Fruit fly (Drosophila melanogaster) whole organism, embryonic: Measurements from ENCODE around the gene Ing5.

Source experiments
- Abd-B ChIP-seq: fragments of 200-800 bp; sonication (Bioruptor generic); optimal IDR thresholded peaks from 2 replicates; lab custom pipeline; 2018; ENCODE audit warnings: missing biosample characterization, mild to moderate bottlenecking, missing genetic modification characterization, moderate library complexity
- B-H2 ChIP-seq: fragments of 200-800 bp; sonication (Bioruptor generic); optimal IDR thresholded peaks from 2 replicates; lab custom pipeline; 2018; ENCODE audit warnings: missing biosample characterization, mild to moderate bottlenecking, missing genetic modification characterization
- BtbVII ChIP-seq: fragments of 200-800 bp; sonication (Bioruptor generic); optimal IDR thresholded peaks from 3 replicates; lab custom pipeline; 2017; ENCODE audit warnings: missing biosample characterization, mild to moderate bottlenecking, missing genetic modification characterization
- CG10147 ChIP-seq: fragments of 200-800 bp; sonication (Bioruptor generic); optimal IDR thresholded peaks from 2 replicates; lab custom pipeline; 2019; ENCODE audit warnings: missing biosample characterization, mild to moderate bottlenecking, missing genetic modification characterization, moderate library complexity
- CG10209 ChIP-seq: fragments of 200-800 bp; sonication (Bioruptor generic); optimal IDR thresholded peaks from 3 replicates; lab custom pipeline; 2017; ENCODE audit warnings: missing biosample characterization, mild to moderate bottlenecking, missing genetic modification characterization, missing genetic modification reagents
- CG10979 ChIP-seq: fragments of 200-800 bp; sonication (Bioruptor generic); optimal IDR thresholded peaks from 2 replicates; lab custom pipeline; 2018; ENCODE audit warnings: missing biosample characterization, mild to moderate bottlenecking, missing genetic modification characterization, moderate library complexity
- CG1233 ChIP-seq: fragments of 200-800 bp; sonication (Bioruptor generic); optimal IDR thresholded peaks from 4 replicates; lab custom pipeline; 2018; ENCODE audit warnings: missing biosample characterization, mild to moderate bottlenecking, missing genetic modification characterization
- CG13775 ChIP-seq: fragments of 200-800 bp; sonication (Bioruptor generic); optimal IDR thresholded peaks from 3 replicates; lab custom pipeline; 2017; ENCODE audit warnings: missing biosample characterization, mild to moderate bottlenecking, missing genetic modification characterization
- CG14860 ChIP-seq: fragments of 200-800 bp; sonication (Bioruptor generic); IDR thresholded peaks from 3 replicates; pipeline ENCODE4 v1.3.6; 2022; ENCODE audit warnings: missing biosample characterization, missing genetic modification characterization; ENCODE audit not compliant: partially characterized antibody
- CG1602 ChIP-seq: fragments of 200-800 bp; sonication (Bioruptor generic); optimal IDR thresholded peaks from 3 replicates; lab custom pipeline; 2016; ENCODE audit warnings: missing biosample characterization, missing genetic modification characterization
- CG17361 ChIP-seq: fragments of 200-800 bp; sonication (Bioruptor generic); IDR thresholded peaks from 3 replicates; pipeline ENCODE4 v1.3.6; 2022; ENCODE audit warnings: missing biosample characterization, missing genetic modification characterization
- CG2199 ChIP-seq: fragments of 200-800 bp; sonication (Bioruptor generic); IDR thresholded peaks from 3 replicates; pipeline ENCODE4 v1.3.6; 2022; ENCODE audit warnings: missing biosample characterization, missing genetic modification characterization
- CG2875 ChIP-seq: fragments of 200-800 bp; sonication (Bioruptor generic); optimal IDR thresholded peaks from 2 replicates; lab custom pipeline; 2017; ENCODE audit warnings: missing biosample characterization, mild to moderate bottlenecking, missing genetic modification characterization, missing genetic modification reagents
- CG32767 ChIP-seq: fragments of 200-800 bp; sonication (Bioruptor generic); IDR thresholded peaks from 2 replicates; pipeline ENCODE4 v1.3.6; 2022; ENCODE audit warnings: missing biosample characterization, missing genetic modification characterization
- CG32772 ChIP-seq: fragments of 200-800 bp; sonication (Bioruptor generic); IDR thresholded peaks from 2 replicates; pipeline ENCODE4 v1.3.6; 2022; ENCODE audit warnings: missing biosample characterization, missing genetic modification characterization
- CG6854 ChIP-seq: fragments of 200-800 bp; sonication (Bioruptor generic); optimal IDR thresholded peaks from 3 replicates; lab custom pipeline; 2017; ENCODE audit warnings: missing biosample characterization, mild to moderate bottlenecking, missing genetic modification characterization
- CG7271 ChIP-seq: fragments of 200-800 bp; sonication (Bioruptor generic); optimal IDR thresholded peaks from 2 replicates; lab custom pipeline; 2018; ENCODE audit warnings: missing biosample characterization, mild to moderate bottlenecking, missing genetic modification characterization, moderate library complexity
- CG7357 ChIP-seq: fragments of 200-800 bp; sonication (Bioruptor generic); IDR thresholded peaks from 3 replicates; pipeline ENCODE4 v1.3.6; 2022; ENCODE audit warnings: missing biosample characterization, missing genetic modification characterization
- CG7556 ChIP-seq: fragments of 200-800 bp; sonication (Bioruptor generic); optimal IDR thresholded peaks from 2 replicates; lab custom pipeline; 2017; ENCODE audit warnings: missing biosample characterization, mild to moderate bottlenecking, missing genetic modification characterization
- CG7987 ChIP-seq: fragments of 200-800 bp; sonication (Bioruptor generic); optimal IDR thresholded peaks from 2 replicates; lab custom pipeline; 2018; ENCODE audit warnings: missing biosample characterization, mild to moderate bottlenecking, missing genetic modification characterization, moderate library complexity
- CG8281 ChIP-seq: fragments of 200-800 bp; sonication (Bioruptor generic); optimal IDR thresholded peaks from 2 replicates; lab custom pipeline; 2018; ENCODE audit warnings: missing biosample characterization, mild to moderate bottlenecking, missing genetic modification characterization, moderate library complexity
- CG8290 ChIP-seq, 3 experiments: fragments of 200-800 bp; sonication (Bioruptor generic); optimal IDR thresholded peaks; 2 replicates each; lab custom pipeline; 2016 to 2019; ENCODE audit warnings: missing biosample characterization in 3 of 3, missing genetic modification characterization in 3 of 3, mild to moderate bottlenecking in 2 of 3, moderate library complexity in 1 of 3
- Dp ChIP-seq: fragments of 200-800 bp; sonication (Bioruptor generic); optimal IDR thresholded peaks from 2 replicates; lab custom pipeline; 2018; ENCODE audit warnings: missing biosample characterization, mild to moderate bottlenecking, missing genetic modification characterization, moderate library complexity
- Ets65A ChIP-seq: fragments of 200-800 bp; sonication (Bioruptor generic); peaks from one replicate; lab custom pipeline; 2016; ENCODE audit warnings: missing biosample characterization, missing genetic modification characterization
- Fer2 ChIP-seq: fragments of 200-800 bp; sonication (Bioruptor generic); optimal IDR thresholded peaks from 2 replicates; lab custom pipeline; 2018; ENCODE audit warnings: missing biosample characterization, mild to moderate bottlenecking, missing genetic modification characterization, moderate library complexity
- Gsc ChIP-seq: fragments of 200-800 bp; sonication (Bioruptor generic); IDR thresholded peaks from 2 replicates; pipeline ENCODE4 v1.3.6; 2022; ENCODE audit warnings: missing biosample characterization, missing genetic modification characterization
- HmgZ ChIP-seq: fragments of 200-800 bp; sonication (Bioruptor generic); optimal IDR thresholded peaks from 2 replicates; lab custom pipeline; 2018; ENCODE audit warnings: missing biosample characterization, mild to moderate bottlenecking, missing genetic modification characterization
- Hr78 ChIP-seq, 2 experiments: fragments of 200-800 bp in 1 of 2; fragments of >200 bp in 1 of 2; sonication (Bioruptor generic) in 1 of 2; optimal IDR thresholded peaks; 2 replicates each; lab custom pipeline; 2017 to 2019; ENCODE audit warnings: missing biosample characterization in 2 of 2, missing genetic modification characterization in 2 of 2, mild to moderate bottlenecking in 1 of 2, moderate library complexity in 1 of 2
- Kr ChIP-seq: fragments of 200-800 bp; sonication (Bioruptor generic); optimal IDR thresholded peaks from 2 replicates; lab custom pipeline; 2017; ENCODE audit warnings: missing biosample characterization, mild to moderate bottlenecking, missing genetic modification characterization
- Lhr ChIP-seq: fragments of 200-800 bp; sonication (Bioruptor generic); optimal IDR thresholded peaks from 3 replicates; lab custom pipeline; 2017; ENCODE audit warnings: mild to moderate bottlenecking, missing biosample characterization, missing genetic modification reagents, missing genetic modification characterization
- Myb ChIP-seq: fragments of 200-800 bp; sonication (Bioruptor generic); optimal IDR thresholded peaks from 2 replicates; lab custom pipeline; 2016; ENCODE audit warnings: missing biosample characterization, missing genetic modification characterization
- Optix ChIP-seq: fragments of 200-800 bp; sonication (Bioruptor generic); IDR thresholded peaks from 3 replicates; pipeline ENCODE4 v1.3.6; 2022; ENCODE audit warnings: missing biosample characterization, missing genetic modification characterization
- Scr ChIP-seq: fragments of 200-800 bp; sonication (Bioruptor generic); IDR thresholded peaks from 2 replicates; pipeline ENCODE4 v1.3.6; 2022; ENCODE audit warnings: missing biosample characterization, missing genetic modification characterization; ENCODE audit not compliant: partially characterized antibody
- Side ChIP-seq: fragments of 200-800 bp; sonication (Bioruptor generic); optimal IDR thresholded peaks from 2 replicates; lab custom pipeline; 2016; ENCODE audit warnings: missing biosample characterization, missing genetic modification characterization
- Usf ChIP-seq: fragments of 200-800 bp; sonication (Bioruptor generic); optimal IDR thresholded peaks from 2 replicates; lab custom pipeline; 2017; ENCODE audit warnings: missing genotype, missing biosample characterization, missing genetic modification characterization
- ap ChIP-seq: fragments of 200-800 bp; sonication (Bioruptor generic); IDR thresholded peaks from 2 replicates; pipeline ENCODE4 v1.3.6; 2022; ENCODE audit warnings: missing biosample characterization, missing genetic modification characterization
- bbx ChIP-seq: fragments of 200-800 bp; sonication (Bioruptor generic); IDR thresholded peaks from 2 replicates; pipeline ENCODE4 v1.3.6; 2022; ENCODE audit warnings: missing biosample characterization, missing genetic modification characterization; ENCODE audit not compliant: partially characterized antibody
- br ChIP-seq: fragments of >200 bp; optimal IDR thresholded peaks from 2 replicates; lab custom pipeline; 2017
- dati ChIP-seq: fragments of 200-800 bp; sonication (Bioruptor generic); IDR thresholded peaks from 2 replicates; pipeline ENCODE4 v1.3.6; 2022; ENCODE audit warnings: missing biosample characterization, missing genetic modification characterization
- dpn ChIP-seq, 2 experiments: fragments of 200-800 bp; sonication (Bioruptor generic); optimal IDR thresholded peaks; 3 replicates each; lab custom pipeline; 2016; ENCODE audit warnings: missing biosample characterization in 2 of 2, missing genetic modification characterization in 2 of 2
- fd3F ChIP-seq: fragments of 200-800 bp; sonication (Bioruptor generic); optimal IDR thresholded peaks from 2 replicates; lab custom pipeline; 2018; ENCODE audit warnings: missing biosample characterization, mild to moderate bottlenecking, missing genetic modification characterization, moderate library complexity
- gem ChIP-seq: fragments of 200-800 bp; sonication (Bioruptor generic); optimal IDR thresholded peaks from 2 replicates; lab custom pipeline; 2019; ENCODE audit warnings: missing biosample characterization, mild to moderate bottlenecking, missing genetic modification characterization, moderate library complexity
- hb ChIP-seq: fragments of 200-800 bp; sonication (Bioruptor generic); IDR thresholded peaks from 3 replicates; pipeline ENCODE4 v1.3.6; 2022; ENCODE audit warnings: missing biosample characterization, missing genetic modification characterization; ENCODE audit not compliant: partially characterized antibody
- hbn ChIP-seq: fragments of 200-800 bp; sonication (Bioruptor generic); IDR thresholded peaks from 2 replicates; pipeline ENCODE4 v1.3.6; 2022; ENCODE audit warnings: missing biosample characterization, missing genetic modification characterization; ENCODE audit not compliant: partially characterized antibody
- jumu ChIP-seq: fragments of 200-800 bp; sonication (Bioruptor generic); optimal IDR thresholded peaks from 3 replicates; lab custom pipeline; 2016; ENCODE audit warnings: missing biosample characterization, missing genetic modification characterization
- lov ChIP-seq, 2 experiments: fragments of 200-800 bp in 1 of 2; fragments of >200 bp in 1 of 2; sonication (Bioruptor generic) in 1 of 2; IDR thresholded peaks in 1 of 2; optimal IDR thresholded peaks in 1 of 2; 2 replicates in 1 of 2; 3 replicates in 1 of 2; pipeline versions ENCODE4 v1.3.6 to Lab custom; 2017 to 2022; ENCODE audit warnings: missing biosample characterization in 1 of 2, missing genetic modification characterization in 1 of 2
- ranshi ChIP-seq: fragments of 200-800 bp; sonication (Bioruptor generic); IDR thresholded peaks from 2 replicates; pipeline ENCODE4 v1.3.6; 2022; ENCODE audit warnings: missing biosample characterization, missing genetic modification characterization
- sug ChIP-seq: fragments of 200-800 bp; optimal IDR thresholded peaks from 2 replicates; lab custom pipeline; 2019; ENCODE audit warnings: missing biosample characterization, mild to moderate bottlenecking, missing genetic modification characterization, moderate library complexity
- tup ChIP-seq: fragments of 200-800 bp; sonication (Bioruptor generic); optimal IDR thresholded peaks from 2 replicates; lab custom pipeline; 2016; ENCODE audit warnings: missing biosample characterization, mild to moderate bottlenecking, missing genetic modification characterization, moderate library complexity

Gene Ing5

DNA sequence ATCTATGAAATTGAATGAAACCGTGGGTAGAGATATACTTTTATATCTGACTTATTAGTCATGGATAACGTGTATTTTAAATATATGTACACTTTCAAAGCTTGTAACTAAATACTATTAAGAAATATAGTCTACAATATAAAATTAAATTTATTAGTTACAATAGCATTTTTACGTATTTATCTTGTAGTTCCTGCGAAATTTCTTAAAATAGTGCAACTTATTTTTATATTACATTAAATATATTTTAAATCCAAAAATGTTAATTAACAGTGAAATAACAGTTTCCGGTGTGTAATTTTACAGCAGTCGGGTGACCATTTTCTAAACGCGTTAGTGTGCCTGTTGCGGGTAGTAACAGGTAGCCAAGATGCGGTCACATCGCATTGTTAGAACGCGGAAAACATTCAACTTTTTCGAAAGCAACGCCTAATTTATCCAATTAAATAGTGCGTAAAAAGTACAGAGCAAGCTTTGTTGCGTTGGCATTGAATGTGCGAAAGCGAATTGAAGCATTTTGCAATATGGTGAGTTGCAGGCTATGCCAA is 11.6 kb upstream of the Ing5 start, which contains the start of the genes CG10859 and CG7110 (continued):
- TF ChIP-seq sug (peak; percentile 48), CG10147 (peak; percentile 37), Myb (peak; percentile 29), jumu (GFP tag; lab: Kevin White, UChicago) (no peak), lov (optimal IDR thresholded peaks at IDR 0.05; lab: Kevin White, UChicago) (no peak), lov (GFP tag; IDR thresholded peaks at IDR 0.05; lab: Robert Waterston, UW) (no peak), hbn (no peak), CG8290 (GFP tag; optimal IDR thresholded peaks at IDR 0.05; lab: Kevin White, UChicago) (no peak), CG8290 (tag; optimal IDR thresholded peaks at IDR 0.05; lab: Kevin White, UChicago) (peak in 1 of 2 experiments; percentile 76), CG10979 (tag; lab: Kevin White, UChicago) (peak; percentile 22), CG32772 (GFP tag; lab: Robert Waterston, UW) (no peak), dpn (GFP tag; optimal IDR thresholded peaks at IDR 0.05; lab: Kevin White, UChicago) (no peak), CG8281 (no peak), CG7357 (GFP tag; lab: Robert Waterston, UW) (no peak), Optix (GFP tag; lab: Robert Waterston, UW) (no peak), Ets65A (GFP tag; lab: Kevin White, UChicago) (peak; percentile 70), Abd-B (GFP tag; lab: Kevin White, UChicago) (no peak), CG1233 (peak; percentile 56), BtbVII (GFP tag; lab: Kevin White, UChicago) (peak; percentile 31), CG32767 (GFP tag; lab: Robert Waterston, UW) (no peak), HmgZ (tag; lab: Kevin White, UChicago) (peak; percentile 46), Hr78 (GFP tag; optimal IDR thresholded peaks at IDR 0.05; lab: Kevin White, UChicago) (no peak), tup (GFP tag; lab: Kevin White, UChicago) (no peak), Dp (GFP tag; lab: Kevin White, UChicago) (peak; percentile 81), bbx (GFP tag; lab: Robert Waterston, UW) (no peak), dati (GFP tag; lab: Robert Waterston, UW) (no peak), hb (GFP tag; lab: Robert Waterston, UW) (no peak), Side (no peak), ap (no peak), Lhr (peak; percentile 50), CG13775 (peak; percentile 66), CG17361 (peak; percentile 38; the same call in 2 of the 3 replicates), CG2199 (GFP tag; lab: Robert Waterston, UW) (no peak), CG6854 (GFP tag; lab: Kevin White, UChicago) (no peak), ranshi (GFP tag; lab: Robert Waterston, UW) (no peak; the same call in 1 of the 2 replicates), CG10209 (GFP tag; lab: Kevin White, UChicago) (peak; percentile 41), CG1602 (GFP tag; lab: Kevin White, UChicago) (no peak), CG7271 (tag; lab: Kevin White, UChicago) (peak; percentile 46), CG2875 (GFP tag; lab: Kevin White, UChicago) (peak; percentile 26), CG14860 (GFP tag; lab: Robert Waterston, UW) (no peak), CG7987 (GFP tag; lab: Kevin White, UChicago) (peak; percentile 89), Gsc (GFP tag; lab: Robert Waterston, UW) (no peak), Fer2 (tag; lab: Kevin White, UChicago) (peak; percentile 11), Scr (no peak), CG7556 (GFP tag; lab: Kevin White, UChicago) (no peak), fd3F (GFP tag; lab: Kevin White, UChicago) (no peak), B-H2 (GFP tag; lab: Kevin White, UChicago) (peak; percentile 63), gem (tag; lab: Kevin White, UChicago) (peak; percentile 25), br (no peak), Usf (GFP tag; lab: Kevin White, UChicago) (no peak), Kr (GFP tag; lab: Kevin White, UChicago) (no peak)
